Worm (Caenorhabditis elegans): ENCODE results near the gene col-173.

ce11 chrX:6885227-6885853, 8.0 kb upstream of the col-173 start, which contains the start of gene F41C6.7:
- TF ChIP-seq jun-1 (tag; optimal IDR thresholded peaks at IDR 0.05): no peak
- no peak for TF ChIP-seq sea-2 (GFP tag; optimal IDR thresholded peaks at IDR 0.05)
- TF ChIP-seq unc-62 (GFP tag; optimal IDR thresholded peaks at IDR 0.05): no peak
- no peak for TF ChIP-seq fkh-10 (GFP tag; optimal IDR thresholded peaks at IDR 0.05)
- no peak for TF ChIP-seq nhr-25 (tag; optimal IDR thresholded peaks at IDR 0.05)
- no peak for TF ChIP-seq tbx-2 (tag; optimal IDR thresholded peaks at IDR 0.05)
- TF ChIP-seq zag-1 (tag; optimal IDR thresholded peaks at IDR 0.05): no peak
- TF ChIP-seq nhr-12 (tag; optimal IDR thresholded peaks at IDR 0.05): no peak
- no peak for TF ChIP-seq snpc-4 (tag; optimal IDR thresholded peaks at IDR 0.05)
- no peak for TF ChIP-seq ama-1 (optimal IDR thresholded peaks at IDR 0.05)
- TF ChIP-seq R02D3.7 (tag; optimal IDR thresholded peaks at IDR 0.05): no peak
- no peak for TF ChIP-seq lin-15B (tag; optimal IDR thresholded peaks at IDR 0.05)
- TF ChIP-seq nhr-23 (tag; optimal IDR thresholded peaks at IDR 0.05): no peak
